Worm (Caenorhabditis elegans) whole organism, L2 larva: ENCODE results near the gene cpr-8.

Source experiments
- ama-1 ChIP-seq: fragments of 150-350 bp; optimal IDR thresholded peaks from 2 replicates; lab custom pipeline; 2018; ENCODE audit warnings: inconsistent platforms
- ceh-16 ChIP-seq: fragments of 150-350 bp; optimal IDR thresholded peaks from 2 replicates; lab custom pipeline; 2014; ENCODE audit warnings: missing biosample characterization, missing genetic modification characterization
- ceh-82 ChIP-seq: fragments of 150-350 bp; optimal IDR thresholded peaks from 2 replicates; lab custom pipeline; 2014; ENCODE audit warnings: missing biosample characterization, missing genetic modification characterization
- egl-27 ChIP-seq: sonication (generic microtip); optimal IDR thresholded peaks from 3 replicates; lab custom pipeline; 2017; ENCODE audit warnings: missing biosample characterization, missing genetic modification reagents, missing genetic modification characterization
- elt-3 ChIP-seq: sonication (generic microtip); optimal IDR thresholded peaks from 2 replicates; lab custom pipeline; 2017; ENCODE audit warnings: missing biosample characterization, missing genetic modification characterization
- lin-13 ChIP-seq: fragments of 150-350 bp; optimal IDR thresholded peaks from 2 replicates; lab custom pipeline; 2014; ENCODE audit warnings: missing biosample characterization, missing genetic modification reagents, missing genetic modification characterization
- lin-39 ChIP-seq: fragments of 150-350 bp; optimal IDR thresholded peaks from 2 replicates; lab custom pipeline; 2014; ENCODE audit warnings: missing biosample characterization, missing genetic modification reagents, missing genetic modification characterization
- lsy-2 ChIP-seq, 2 experiments: fragments of 150-350 bp in 1 of 2; sonication (generic microtip) in 1 of 2; optimal IDR thresholded peaks; 2 replicates each; lab custom pipeline; 2014 to 2017; ENCODE audit warnings: missing biosample characterization in 2 of 2, missing genetic modification characterization in 2 of 2
- nhr-10 ChIP-seq: sonication (generic microtip); optimal IDR thresholded peaks from 2 replicates; lab custom pipeline; 2017; ENCODE audit warnings: missing biosample characterization, missing genetic modification characterization
- nhr-6 ChIP-seq: fragments of 150-350 bp; optimal IDR thresholded peaks from 2 replicates; lab custom pipeline; 2014; ENCODE audit warnings: missing biosample characterization, missing genetic modification characterization
- sma-3 ChIP-seq: sonication (generic microtip); optimal IDR thresholded peaks from 2 replicates; lab custom pipeline; 2016; ENCODE audit warnings: missing genetic modification reagents, missing genetic modification characterization, missing compliant biosample characterization
- unc-55 ChIP-seq: fragments of 150-350 bp; sonication (generic microtip); optimal IDR thresholded peaks from 3 replicates; lab custom pipeline; 2014; ENCODE audit warnings: missing biosample characterization, missing genetic modification reagents, missing genetic modification characterization
- unc-62 ChIP-seq: fragments of 150-350 bp; optimal IDR thresholded peaks from 2 replicates; lab custom pipeline; 2014; ENCODE audit warnings: missing biosample characterization, missing genetic modification reagents, missing genetic modification characterization
- ztf-4 ChIP-seq: fragments of 150-350 bp; optimal IDR thresholded peaks from 2 replicates; lab custom pipeline; 2014; ENCODE audit warnings: missing biosample characterization, missing genetic modification characterization

- no peak for TF ChIP-seq unc-62 (GFP tag; lab: Kevin White, UChicago)
- TF ChIP-seq unc-55 (GFP tag; lab: Kevin White, UChicago): no peak
- no peak for TF ChIP-seq ztf-4 (tag; lab: Kevin White, UChicago)
- no peak for TF ChIP-seq lin-13 (GFP tag; lab: Kevin White, UChicago)
- TF ChIP-seq ceh-82 (tag; lab: Kevin White, UChicago): no peak
- no peak for TF ChIP-seq lin-39 (tag; lab: Kevin White, UChicago)
- TF ChIP-seq nhr-10 (tag; lab: Kevin White, UChicago): no peak
- no peak for TF ChIP-seq nhr-6 (tag; lab: Kevin White, UChicago)
- no peak for TF ChIP-seq ama-1 (lab: Kevin White, UChicago)
- no peak for TF ChIP-seq egl-27 (tag; lab: Kevin White, UChicago)
- TF ChIP-seq lsy-2 (tag; optimal IDR thresholded peaks at IDR 0.05; lab: Kevin White, UChicago): no peak
- TF ChIP-seq sma-3: no peak
- no peak for TF ChIP-seq ceh-16 (tag; lab: Kevin White, UChicago)
- no peak for TF ChIP-seq elt-3
Observed at ce11 chrV:1140806-1141205, 6.4 kb downstream of the cpr-8 start.
